Worm (Caenorhabditis elegans) whole organism, L4 larva: Measurements from ENCODE around the gene F32F2.4.

Experiments used
- ZK546.5 ChIP-seq, 2 experiments: sonication (generic microtip); optimal IDR thresholded peaks; 2 replicates each; lab custom pipeline; 2017; ENCODE audit warnings: missing biosample characterization in 2 of 2, missing genetic modification characterization in 2 of 2
- dpl-1 ChIP-seq: fragments of 150-350 bp; optimal IDR thresholded peaks from 2 replicates; lab custom pipeline; 2014; ENCODE audit warnings: missing biosample characterization, missing genetic modification reagents, missing genetic modification characterization
- lsy-2 ChIP-seq, 2 experiments: fragments of 150-350 bp in 1 of 2; sonication (generic microtip) in 1 of 2; optimal IDR thresholded peaks; 2 replicates each; lab custom pipeline; 2014 to 2017; ENCODE audit warnings: missing biosample characterization in 2 of 2, missing genetic modification characterization in 2 of 2
- mep-1 ChIP-seq: fragments of 150-350 bp; sonication (generic microtip); optimal IDR thresholded peaks from 3 replicates; lab custom pipeline; 2014; ENCODE audit warnings: missing biosample characterization, missing genetic modification characterization
- nhr-237 ChIP-seq: sonication (generic microtip); optimal IDR thresholded peaks from 2 replicates; lab custom pipeline; 2017; ENCODE audit warnings: missing biosample characterization, missing genetic modification characterization
- pqm-1 ChIP-seq: sonication (generic microtip); optimal IDR thresholded peaks from 2 replicates; lab custom pipeline; 2017; ENCODE audit warnings: missing biosample characterization, missing genetic modification characterization
- snpc-4 ChIP-seq: fragments of 150-350 bp; optimal IDR thresholded peaks from 2 replicates; lab custom pipeline; 2014; ENCODE audit warnings: missing biosample characterization, missing genetic modification characterization
- unc-62 ChIP-seq, 3 experiments: fragments of 150-350 bp in 1 of 3; sonication (generic microtip); optimal IDR thresholded peaks in 2 of 3; peaks in 1 of 3; 1 replicate in 1 of 3; 2 replicates in 2 of 3; lab custom pipeline; 2014 to 2017; ENCODE audit warnings: missing biosample characterization in 3 of 3, missing genetic modification characterization in 3 of 3, missing genetic modification reagents in 3 of 3, missing genotype in 1 of 3
- zag-1 ChIP-seq: fragments of 150-350 bp; optimal IDR thresholded peaks from 2 replicates; lab custom pipeline; 2014; ENCODE audit warnings: missing biosample characterization, missing genetic modification characterization
- ztf-11 ChIP-seq: fragments of 150-350 bp; optimal IDR thresholded peaks from 2 replicates; lab custom pipeline; 2014; ENCODE audit warnings: missing biosample characterization, missing genetic modification characterization

ce11 chrV:13258909-13259361 lies 17.1 kb upstream of the F32F2.4 start, which contains the start of gene C34D1.4:
- TF ChIP-seq nhr-237 (tag; lab: Kevin White, UChicago): no peak
- TF ChIP-seq lsy-2 (tag; optimal IDR thresholded peaks at IDR 0.05; lab: Kevin White, UChicago): no peak
- no peak for TF ChIP-seq dpl-1 (GFP tag; lab: Kevin White, UChicago)
- TF ChIP-seq snpc-4 (tag; lab: Kevin White, UChicago): no peak
- no peak for TF ChIP-seq mep-1 (tag; lab: Kevin White, UChicago)
- no peak for TF ChIP-seq pqm-1 (tag; lab: Kevin White, UChicago)
- no peak for TF ChIP-seq unc-62 (GFP tag; optimal IDR thresholded peaks at IDR 0.05 in 1 of 2; lab: Kevin White, UChicago)
- TF ChIP-seq unc-62 (tag; optimal IDR thresholded peaks at IDR 0.05; lab: Kevin White, UChicago): no peak
- no peak for TF ChIP-seq ztf-11
- TF ChIP-seq zag-1 (tag; lab: Kevin White, UChicago): no peak
- TF ChIP-seq ZK546.5 (tag; optimal IDR thresholded peaks at IDR 0.05; lab: Kevin White, UChicago): no peak
